Worm (Caenorhabditis elegans) whole organism, midembryonic: ENCODE results near the gene C54D10.9.

ENCODE experiments used
- ref-1 ChIP-seq: fragments of 200-800 bp; sonication (Bioruptor generic); conservative IDR thresholded peaks from 2 replicates; pipeline ENCODE4 v1.3.6; 2022; ENCODE audit warnings: missing genetic modification reagents, missing genetic modification characterization, missing compliant biosample characterization
- tab-1 ChIP-seq: fragments of 200-800 bp; sonication (Bioruptor generic); IDR thresholded peaks from 2 replicates; pipeline ENCODE4 v1.3.6; 2022; ENCODE audit warnings: missing genetic modification characterization, missing compliant biosample characterization
- ztf-23 ChIP-seq: fragments of 200-800 bp; sonication (Bioruptor generic); IDR thresholded peaks from 2 replicates; pipeline ENCODE4 v1.3.6; 2022; ENCODE audit warnings: missing genetic modification reagents, missing genetic modification characterization, missing compliant biosample characterization

ce11 chrV:12415656-12416055 is 31.3 kb upstream of the C54D10.9 start, which contains the start of gene cdr-2:
- TF ChIP-seq tab-1 (GFP tag; lab: Robert Waterston, UW) = no peak
- TF ChIP-seq ref-1 (GFP tag; lab: Robert Waterston, UW) = no peak
- no peak for TF ChIP-seq ztf-23 (GFP tag; lab: Robert Waterston, UW)
